Worm (Caenorhabditis elegans) whole organism, L1 larva: ENCODE measurements around the gene mrpl-49.

Experiments used
- F16B12.6 ChIP-seq: fragments of 150-350 bp; optimal IDR thresholded peaks from 2 replicates; lab custom pipeline; 2014; ENCODE audit warnings: missing biosample characterization, missing genetic modification characterization
- Y116A8C.19 ChIP-seq: sonication (generic microtip); optimal IDR thresholded peaks from 2 replicates; lab custom pipeline; 2016; ENCODE audit warnings: missing compliant biosample characterization, missing genetic modification characterization, borderline replicate concordance
- aha-1 ChIP-seq: fragments of 150-350 bp; optimal IDR thresholded peaks from 2 replicates; lab custom pipeline; 2014; ENCODE audit warnings: missing biosample characterization, missing genetic modification characterization
- alr-1 ChIP-seq: fragments of 200-800 bp; sonication (Bioruptor generic); optimal IDR thresholded peaks from 2 replicates; lab custom pipeline; 2018; ENCODE audit warnings: borderline replicate concordance, mild to moderate bottlenecking, missing genetic modification characterization, missing compliant biosample characterization
- aly-2 ChIP-seq: fragments of 150-350 bp; optimal IDR thresholded peaks from 2 replicates; lab custom pipeline; 2014; ENCODE audit warnings: missing biosample characterization, missing genetic modification characterization
- ama-1 ChIP-seq: fragments of 150-350 bp; optimal IDR thresholded peaks from 2 replicates; lab custom pipeline; 2014
- ceh-63 ChIP-seq: fragments of 200-800 bp; sonication (Bioruptor generic); optimal IDR thresholded peaks from 2 replicates; lab custom pipeline; 2018; ENCODE audit warnings: mild to moderate bottlenecking, missing genetic modification characterization, missing compliant biosample characterization
- ceh-8 ChIP-seq: fragments of 200-800 bp; sonication (Bioruptor generic); optimal IDR thresholded peaks from 2 replicates; lab custom pipeline; 2018; ENCODE audit warnings: mild to moderate bottlenecking, missing genetic modification characterization, moderate library complexity, missing compliant biosample characterization
- ceh-88 ChIP-seq: fragments of 200-800 bp; sonication (Bioruptor generic); IDR thresholded peaks from 2 replicates; pipeline ENCODE4 v1.3.6; 2022; ENCODE audit warnings: missing genetic modification characterization, missing compliant biosample characterization
- dsc-1 ChIP-seq: sonication (generic microtip); optimal IDR thresholded peaks from 2 replicates; lab custom pipeline; 2016; ENCODE audit warnings: mild to moderate bottlenecking, missing genetic modification characterization, missing compliant biosample characterization
- efl-1 ChIP-seq, 4 experiments: fragments of 150-350 bp; optimal IDR thresholded peaks in 3 of 4; peaks in 1 of 4; 1 replicate in 1 of 4; 2 replicates in 3 of 4; lab custom pipeline; 2014; ENCODE audit warnings: missing biosample characterization in 2 of 4, missing genetic modification characterization in 2 of 4, missing genetic modification reagents in 2 of 4
- efl-3 ChIP-seq: fragments of 200-800 bp; sonication (Bioruptor generic); optimal IDR thresholded peaks from 2 replicates; lab custom pipeline; 2018; ENCODE audit warnings: mild to moderate bottlenecking, missing genetic modification characterization, missing compliant biosample characterization
- elt-2 ChIP-seq: sonication (generic microtip); optimal IDR thresholded peaks from 2 replicates; lab custom pipeline; 2016; ENCODE audit warnings: missing genetic modification characterization, mild to moderate bottlenecking, inconsistent platforms, missing compliant biosample characterization, missing genetic modification reagents
- elt-3 ChIP-seq, 6 experiments: fragments of 150-350 bp in 1 of 6; sonication (generic microtip); optimal IDR thresholded peaks; 2 replicates each; lab custom pipeline; 2017 to 2018; ENCODE audit warnings: missing biosample characterization in 6 of 6, missing genetic modification characterization in 6 of 6, inconsistent platforms in 1 of 6
- ets-5 ChIP-seq: fragments of 200-800 bp; sonication (Bioruptor generic); IDR thresholded peaks from 2 replicates; pipeline ENCODE4 v1.3.6; 2022; ENCODE audit warnings: missing genetic modification characterization, missing compliant biosample characterization
- fkh-10 ChIP-seq: sonication (generic microtip); optimal IDR thresholded peaks from 2 replicates; lab custom pipeline; 2017; ENCODE audit warnings: missing biosample characterization, missing genetic modification reagents, missing genetic modification characterization
- fkh-4 ChIP-seq: sonication (generic microtip); optimal IDR thresholded peaks from 2 replicates; lab custom pipeline; 2016; ENCODE audit warnings: missing compliant biosample characterization, missing genetic modification characterization, borderline replicate concordance
- fkh-8 ChIP-seq: sonication (generic microtip); optimal IDR thresholded peaks from 2 replicates; lab custom pipeline; 2016; ENCODE audit warnings: mild to moderate bottlenecking, missing genetic modification characterization, missing compliant biosample characterization
- hpl-2 ChIP-seq: fragments of 150-350 bp; optimal IDR thresholded peaks from 2 replicates; lab custom pipeline; 2014; ENCODE audit warnings: missing biosample characterization, missing genetic modification reagents, missing genetic modification characterization
- irx-1 ChIP-seq: sonication (generic microtip); optimal IDR thresholded peaks from 2 replicates; lab custom pipeline; 2016; ENCODE audit warnings: missing genetic modification characterization, missing compliant biosample characterization
- isw-1 ChIP-seq: fragments of 200-800 bp; sonication (Bioruptor generic); IDR thresholded peaks from 2 replicates; pipeline ENCODE4 v1.3.6; 2022; ENCODE audit warnings: missing genetic modification characterization, missing compliant biosample characterization
- jun-1 ChIP-seq: fragments of 150-350 bp; optimal IDR thresholded peaks from 2 replicates; lab custom pipeline; 2014; ENCODE audit warnings: missing biosample characterization, missing genetic modification reagents, missing genetic modification characterization
- lir-3 ChIP-seq: sonication (generic microtip); optimal IDR thresholded peaks from 2 replicates; lab custom pipeline; 2016; ENCODE audit warnings: mild to moderate bottlenecking, missing genetic modification characterization, moderate library complexity, missing compliant biosample characterization; ENCODE audit not compliant: poor library complexity
- lsy-2 ChIP-seq, 2 experiments: fragments of 150-350 bp; optimal IDR thresholded peaks; 2 replicates each; lab custom pipeline; 2014; ENCODE audit warnings: missing biosample characterization in 2 of 2, missing genetic modification characterization in 2 of 2
- mab-9 ChIP-seq: fragments of 200-800 bp; sonication (Bioruptor generic); IDR thresholded peaks from 2 replicates; pipeline ENCODE4 v1.3.6; 2022; ENCODE audit warnings: missing genetic modification reagents, missing genetic modification characterization, missing compliant biosample characterization
- mdl-1 ChIP-seq, 2 experiments: fragments of 150-350 bp; optimal IDR thresholded peaks; 2 replicates each; lab custom pipeline; 2014 to 2017; ENCODE audit warnings: missing biosample characterization in 2 of 2, missing genetic modification characterization in 2 of 2, inconsistent platforms in 1 of 2
- mef-2 ChIP-seq: fragments of 150-350 bp; optimal IDR thresholded peaks from 2 replicates; lab custom pipeline; 2014; ENCODE audit warnings: missing biosample characterization, missing genetic modification characterization
- nhr-11 ChIP-seq: fragments of 150-350 bp; optimal IDR thresholded peaks from 2 replicates; lab custom pipeline; 2014; ENCODE audit warnings: missing biosample characterization, missing genetic modification characterization
- nhr-20 ChIP-seq: sonication (generic microtip); optimal IDR thresholded peaks from 2 replicates; lab custom pipeline; 2016; ENCODE audit warnings: mild to moderate bottlenecking, missing genetic modification characterization, missing compliant biosample characterization
- nhr-237 ChIP-seq: fragments of 150-350 bp; optimal IDR thresholded peaks from 2 replicates; lab custom pipeline; 2014; ENCODE audit warnings: missing biosample characterization, missing genetic modification characterization
- nhr-47 ChIP-seq: sonication (generic microtip); optimal IDR thresholded peaks from 2 replicates; lab custom pipeline; 2016; ENCODE audit warnings: mild to moderate bottlenecking, missing genetic modification characterization, moderate library complexity, missing compliant biosample characterization
- nhr-71 ChIP-seq: sonication (generic microtip); optimal IDR thresholded peaks from 2 replicates; lab custom pipeline; 2016; ENCODE audit warnings: mild to moderate bottlenecking, missing genetic modification characterization, moderate library complexity, missing compliant biosample characterization
- nhr-76 ChIP-seq: sonication (generic microtip); optimal IDR thresholded peaks from 2 replicates; lab custom pipeline; 2017; ENCODE audit warnings: missing biosample characterization, missing genetic modification characterization
- nhr-77 ChIP-seq: fragments of 150-350 bp; optimal IDR thresholded peaks from 2 replicates; lab custom pipeline; 2014; ENCODE audit warnings: missing biosample characterization, missing genetic modification characterization
- nhr-84 ChIP-seq: sonication (generic microtip); optimal IDR thresholded peaks from 2 replicates; lab custom pipeline; 2017; ENCODE audit warnings: missing biosample characterization, missing genetic modification characterization
- nhr-90 ChIP-seq: sonication (generic microtip); optimal IDR thresholded peaks from 2 replicates; lab custom pipeline; 2016; ENCODE audit warnings: mild to moderate bottlenecking, missing genetic modification characterization, missing compliant biosample characterization; ENCODE audit not compliant: poor library complexity
- pax-3 ChIP-seq: fragments of 200-800 bp; sonication (Bioruptor generic); optimal IDR thresholded peaks from 2 replicates; lab custom pipeline; 2018; ENCODE audit warnings: mild to moderate bottlenecking, missing genetic modification characterization, moderate library complexity, missing compliant biosample characterization
- skn-1 ChIP-seq: fragments of 150-350 bp; optimal IDR thresholded peaks from 2 replicates; lab custom pipeline; 2014; ENCODE audit warnings: missing biosample characterization, missing genetic modification characterization
- snu-23 ChIP-seq: sonication (generic microtip); optimal IDR thresholded peaks from 2 replicates; lab custom pipeline; 2016; ENCODE audit warnings: missing genetic modification characterization, missing compliant biosample characterization
- sup-37 ChIP-seq: fragments of 200-800 bp; sonication (Bioruptor generic); optimal IDR thresholded peaks from 2 replicates; lab custom pipeline; 2018; ENCODE audit warnings: mild to moderate bottlenecking, missing genetic modification characterization, missing compliant biosample characterization
- swsn-7 ChIP-seq: sonication (generic microtip); optimal IDR thresholded peaks from 2 replicates; lab custom pipeline; 2016; ENCODE audit warnings: missing genetic modification characterization, missing compliant biosample characterization
- tbx-2 ChIP-seq: sonication (generic microtip); optimal IDR thresholded peaks from 2 replicates; lab custom pipeline; 2016; ENCODE audit warnings: missing genetic modification characterization, missing compliant biosample characterization
- unc-130 ChIP-seq: fragments of 150-350 bp; optimal IDR thresholded peaks from 2 replicates; lab custom pipeline; 2017; ENCODE audit warnings: missing biosample characterization, missing genetic modification characterization, inconsistent platforms
- unc-30 ChIP-seq: sonication (generic microtip); optimal IDR thresholded peaks from 2 replicates; lab custom pipeline; 2017; ENCODE audit warnings: missing biosample characterization, missing genetic modification characterization
- unc-62 ChIP-seq: fragments of 150-350 bp; optimal IDR thresholded peaks from 2 replicates; lab custom pipeline; 2014; ENCODE audit warnings: missing biosample characterization, missing genetic modification reagents, missing genetic modification characterization
- unc-86 ChIP-seq: sonication (generic microtip); optimal IDR thresholded peaks from 2 replicates; lab custom pipeline; 2016; ENCODE audit warnings: missing genetic modification characterization, missing compliant biosample characterization
- unc-98 ChIP-seq: fragments of 200-800 bp; sonication (Bioruptor generic); IDR thresholded peaks from 2 replicates; pipeline ENCODE4 v1.3.6; 2022; ENCODE audit warnings: missing genetic modification characterization, missing compliant biosample characterization
- vab-15 ChIP-seq: sonication (generic microtip); optimal IDR thresholded peaks from 2 replicates; lab custom pipeline; 2017; ENCODE audit warnings: missing genotype, mild to moderate bottlenecking, missing genetic modification characterization, missing compliant biosample characterization
- xbp-1 ChIP-seq: sonication (generic microtip); optimal IDR thresholded peaks from 2 replicates; lab custom pipeline; 2016; ENCODE audit warnings: missing genetic modification characterization, missing compliant biosample characterization
- zag-1 ChIP-seq: fragments of 150-350 bp; optimal IDR thresholded peaks from 2 replicates; lab custom pipeline; 2014; ENCODE audit warnings: missing biosample characterization, missing genetic modification characterization
- ztf-11 ChIP-seq, 2 experiments: sonication (generic microtip); optimal IDR thresholded peaks; 2 replicates each; lab custom pipeline; 2016 to 2017; ENCODE audit warnings: missing genetic modification characterization in 2 of 2, missing biosample characterization in 1 of 2, missing compliant biosample characterization in 1 of 2
- ztf-4 ChIP-seq: fragments of 150-350 bp; optimal IDR thresholded peaks from 2 replicates; lab custom pipeline; 2014; ENCODE audit warnings: missing biosample characterization, missing genetic modification characterization

mrpl-49 gene

ce11 chrV:12728062-12728665 is at the start of gene mrpl-49, which contains the start of gene rpl-28:
Gene mrpl-49, plus strand, starts transcription at chrV:12728631.
Gene rpl-28, minus strand, starts transcription at chrV:12728112.
- TF ChIP-seq unc-86 (tag; lab: Kevin White, UChicago) (peak; percentile 72), mef-2 (tag; lab: Kevin White, UChicago) (peak; percentile 29), hpl-2 (peak; percentile 23), mdl-1 (tag; optimal IDR thresholded peaks at IDR 0.05; lab: Kevin White, UChicago) (peak in 1 of 2 experiments; percentile 88), ceh-8 (GFP tag; lab: Kevin White, UChicago) (peak; percentile 56), unc-30 (tag; lab: Kevin White, UChicago) (no peak), lsy-2 (tag; optimal IDR thresholded peaks at IDR 0.05; lab: Kevin White, UChicago) (peak; percentile 91 to 94), jun-1 (tag; lab: Kevin White, UChicago) (peak; percentile 71), elt-2 (peak; percentile 33), lir-3 (peak; percentile 71), dsc-1 (tag; lab: Kevin White, UChicago) (peak; percentile 71), snu-23 (peak; percentile 93), F16B12.6 (tag; lab: Kevin White, UChicago) (peak; percentile 62), vab-15 (tag; lab: Kevin White, UChicago) (no peak), ceh-63 (GFP tag; lab: Kevin White, UChicago) (no peak), nhr-84 (no peak), tbx-2 (peak; percentile 83), efl-1 (optimal IDR thresholded peaks at IDR 0.05; lab: Kevin White, UChicago) (peak; percentile 86 to 87), efl-1 (GFP tag; optimal IDR thresholded peaks at IDR 0.05 in 1 of 2; lab: Kevin White, UChicago) (peak; percentile 84 to 98), sup-37 (GFP tag; lab: Kevin White, UChicago) (no peak), unc-62 (no peak), aha-1 (tag; lab: Kevin White, UChicago) (no peak), isw-1 (peak; percentile 87), ceh-88 (GFP tag; lab: Robert Waterston, UW) (peak; percentile 61), elt-3 (tag; optimal IDR thresholded peaks at IDR 0.05; lab: Kevin White, UChicago) (peak in 4 of 6 experiments; percentile 51 to 92 (median 70)), nhr-20 (tag; lab: Kevin White, UChicago) (peak; percentile 92), nhr-237 (tag; lab: Kevin White, UChicago) (peak; percentile 65), swsn-7 (tag; lab: Kevin White, UChicago) (peak; percentile 82), nhr-11 (tag; lab: Kevin White, UChicago) (no peak), fkh-4 (tag; lab: Kevin White, UChicago) (no peak), nhr-77 (peak; percentile 82), nhr-90 (tag; lab: Kevin White, UChicago) (peak; percentile 82), aly-2 (tag; lab: Kevin White, UChicago) (peak; percentile 42), ama-1 (lab: Kevin White, UChicago) (no peak), ztf-11 (tag; optimal IDR thresholded peaks at IDR 0.05; lab: Kevin White, UChicago) (peak in 1 of 2 experiments; percentile 41), pax-3 (peak; percentile 86), ets-5 (no peak), ztf-4 (tag; lab: Kevin White, UChicago) (peak; percentile 25), irx-1 (tag; lab: Kevin White, UChicago) (peak; percentile 76), alr-1 (tag; lab: Kevin White, UChicago) (peak; percentile 1), efl-3 (GFP tag; lab: Kevin White, UChicago) (no peak), zag-1 (tag; lab: Kevin White, UChicago) (peak; percentile 48), nhr-47 (peak; percentile 90), Y116A8C.19 (tag; lab: Kevin White, UChicago) (no peak), fkh-10 (GFP tag; lab: Kevin White, UChicago) (peak; percentile 42), nhr-76 (tag; lab: Kevin White, UChicago) (no peak), fkh-8 (peak; percentile 94), skn-1 (peak; percentile 93), unc-98 (GFP tag; lab: Robert Waterston, UW) (no peak), mab-9 (GFP tag; lab: Robert Waterston, UW) (0 out of 2 replicates have a peak, but pooled peaks have one; percentile 8), unc-130 (tag; lab: Kevin White, UChicago) (peak; percentile 85), xbp-1 (tag; lab: Kevin White, UChicago) (peak; percentile 89), nhr-71 (tag; lab: Kevin White, UChicago) (peak; percentile 91)
